Fruit fly (Drosophila melanogaster): Measurements from ENCODE around the gene Rpp30.

DNA sequence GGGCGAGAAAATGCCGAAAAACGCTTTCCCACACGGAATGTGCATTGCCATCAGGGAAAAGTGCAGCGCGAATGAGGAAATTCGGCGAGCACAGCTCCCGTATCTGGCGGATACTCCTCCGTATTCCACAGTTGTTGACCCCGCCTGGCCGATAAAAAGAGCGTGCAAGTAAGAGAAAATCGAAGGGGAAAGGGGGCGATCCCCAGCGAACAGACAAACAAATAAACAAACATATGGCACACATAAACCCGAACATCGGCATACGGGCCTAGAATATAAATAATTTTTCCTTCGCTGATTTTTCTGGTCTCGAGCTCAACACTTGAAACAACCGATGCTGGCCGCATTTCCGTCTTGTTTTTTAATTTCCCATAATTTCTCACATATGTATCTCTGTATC, 38.2 kb upstream of the Rpp30 start:
- TF ChIP-seq Sin3A (optimal IDR thresholded peaks at IDR 0.05) (no peak), ttk (optimal IDR thresholded peaks at IDR 0.05) (no peak), h (optimal IDR thresholded peaks at IDR 0.05) (no peak), Myc (optimal IDR thresholded peaks at IDR 0.05) (no peak)

Measured in Kc167 (cell line).